Worm (Caenorhabditis elegans) whole organism, L1 larva: ENCODE results near the gene T01C3.2.

Source experiments
- aly-2 ChIP-seq: fragments of 150-350 bp; optimal IDR thresholded peaks from 2 replicates; lab custom pipeline; 2014; ENCODE audit warnings: missing biosample characterization, missing genetic modification characterization
- blmp-1 ChIP-seq: fragments of 150-350 bp; optimal IDR thresholded peaks from 2 replicates; lab custom pipeline; 2014; ENCODE audit warnings: missing biosample characterization, missing genetic modification characterization
- lsy-2 ChIP-seq, 2 experiments: fragments of 150-350 bp; optimal IDR thresholded peaks; 2 replicates each; lab custom pipeline; 2014; ENCODE audit warnings: missing biosample characterization in 2 of 2, missing genetic modification characterization in 2 of 2
- nhr-11 ChIP-seq: fragments of 150-350 bp; optimal IDR thresholded peaks from 2 replicates; lab custom pipeline; 2014; ENCODE audit warnings: missing biosample characterization, missing genetic modification characterization
- nhr-28 ChIP-seq: fragments of 150-350 bp; optimal IDR thresholded peaks from 2 replicates; lab custom pipeline; 2014; ENCODE audit warnings: missing biosample characterization, missing genetic modification characterization
- nhr-71 ChIP-seq: sonication (generic microtip); optimal IDR thresholded peaks from 2 replicates; lab custom pipeline; 2016; ENCODE audit warnings: mild to moderate bottlenecking, missing genetic modification characterization, moderate library complexity, missing compliant biosample characterization
- nhr-84 ChIP-seq: sonication (generic microtip); optimal IDR thresholded peaks from 2 replicates; lab custom pipeline; 2017; ENCODE audit warnings: missing biosample characterization, missing genetic modification characterization
- sox-4 ChIP-seq: sonication (generic microtip); optimal IDR thresholded peaks from 2 replicates; lab custom pipeline; 2016; ENCODE audit warnings: missing genetic modification characterization, missing compliant biosample characterization
- tbx-2 ChIP-seq: sonication (generic microtip); optimal IDR thresholded peaks from 2 replicates; lab custom pipeline; 2016; ENCODE audit warnings: missing genetic modification characterization, missing compliant biosample characterization
- unc-62 ChIP-seq: fragments of 150-350 bp; optimal IDR thresholded peaks from 2 replicates; lab custom pipeline; 2014; ENCODE audit warnings: missing biosample characterization, missing genetic modification reagents, missing genetic modification characterization

ce11 chrV:14955676-14956075 is 35.3 kb upstream of the T01C3.2 start, which contains the start of gene F02D8.9:
- TF ChIP-seq nhr-71 (tag; lab: Kevin White, UChicago), result no peak
- TF ChIP-seq nhr-28 (tag; lab: Kevin White, UChicago), result no peak
- no peak for TF ChIP-seq tbx-2 (tag; lab: Kevin White, UChicago)
- no peak for TF ChIP-seq nhr-11 (tag; lab: Kevin White, UChicago)
- no peak for TF ChIP-seq nhr-84 (tag; lab: Kevin White, UChicago)
- TF ChIP-seq blmp-1 (tag; lab: Kevin White, UChicago), result no peak
- TF ChIP-seq lsy-2 (tag; optimal IDR thresholded peaks at IDR 0.05; lab: Kevin White, UChicago), result no peak
- no peak for TF ChIP-seq sox-4 (tag; lab: Kevin White, UChicago)
- TF ChIP-seq unc-62, result no peak
- TF ChIP-seq aly-2 (tag; lab: Kevin White, UChicago), result no peak
